Fruit fly (Drosophila melanogaster) whole organism: ENCODE measurements around the gene CG33080.
A peak's percentile ranks its signal among the peaks of the same experiment; 100 is the strongest.

Source experiments
- CG8478 ChIP-seq: fragments of >200 bp; optimal IDR thresholded peaks from 2 replicates; lab custom pipeline; 2018; ENCODE audit warnings: inconsistent platforms
- Dll ChIP-seq: fragments of >200 bp; optimal IDR thresholded peaks from 2 replicates; lab custom pipeline; 2017
- EcR ChIP-seq, 2 experiments: fragments of >200 bp; optimal IDR thresholded peaks; 2 replicates each; lab custom pipeline; 2017; ENCODE audit warnings: missing biosample characterization in 2 of 2, missing genetic modification characterization in 2 of 2, missing genetic modification reagents in 2 of 2
- pan ChIP-seq: fragments of >200 bp; optimal IDR thresholded peaks from 2 replicates; lab custom pipeline; 2017
- psq ChIP-seq: fragments of >200 bp; optimal IDR thresholded peaks from 2 replicates; lab custom pipeline; 2017
- usp ChIP-seq: fragments of >200 bp; optimal IDR thresholded peaks from 2 replicates; lab custom pipeline; 2017; ENCODE audit warnings: missing biosample characterization, missing genetic modification characterization, mixed read lengths

The CG33080 gene

DNA sequence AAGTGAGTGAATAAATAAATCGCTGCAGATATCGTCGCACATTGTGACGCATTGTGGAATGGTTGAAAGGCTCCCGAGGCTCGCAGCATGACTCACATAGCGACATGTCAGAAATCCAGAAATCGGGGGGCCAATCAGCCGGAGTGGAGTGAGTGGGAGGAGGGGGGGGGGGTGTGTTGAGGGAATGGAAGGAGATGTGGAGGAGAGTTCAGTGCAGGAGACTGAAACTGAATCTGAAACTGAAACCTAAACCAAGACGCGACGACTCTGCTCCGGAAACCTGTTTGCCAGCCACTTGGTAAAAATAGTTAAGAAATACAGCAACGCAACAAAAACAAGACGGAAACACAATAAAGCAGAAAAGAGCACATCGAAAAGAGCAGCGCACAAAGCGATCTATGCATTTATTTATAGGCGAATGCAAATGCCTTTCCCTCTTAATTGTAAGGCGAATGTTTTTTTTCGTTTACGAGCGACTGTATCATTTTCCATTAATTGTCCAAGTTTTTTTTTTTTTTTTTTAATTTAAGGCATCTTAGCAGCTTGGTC is 6.6 kb upstream of the CG33080 start:
- TF ChIP-seq usp (GFP tag; lab: Kevin White, UChicago) (no peak), EcR (GFP tag; optimal IDR thresholded peaks at IDR 0.05; lab: Kevin White, UChicago) (no peak), Dll (lab: Kevin White, UChicago) (no peak), psq (lab: Kevin White, UChicago) (no peak)

DNA sequence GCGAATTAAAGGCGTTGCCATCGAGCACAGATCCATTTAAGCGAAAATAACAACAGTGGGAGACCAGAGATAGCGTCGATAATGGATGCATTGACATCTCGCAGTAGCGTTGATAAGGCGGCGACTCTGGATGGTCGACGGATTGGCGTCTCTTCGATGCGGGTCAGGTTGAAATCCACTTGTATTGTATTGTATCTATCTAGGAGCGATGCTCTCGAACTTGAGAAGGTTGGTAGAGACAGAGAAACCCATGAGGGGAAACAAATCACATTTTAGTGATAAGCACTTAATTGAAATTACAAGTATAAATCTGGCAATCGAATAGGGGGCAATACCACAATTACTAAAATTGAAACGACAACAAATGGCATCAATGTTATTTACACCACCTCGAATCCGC is 6.0 kb upstream of the CG33080 start:
- no peak for TF ChIP-seq EcR (GFP tag; optimal IDR thresholded peaks at IDR 0.05; lab: Kevin White, UChicago)
- TF ChIP-seq psq (lab: Kevin White, UChicago), result no peak
- TF ChIP-seq CG8478, result no peak
- no peak for TF ChIP-seq usp (GFP tag; lab: Kevin White, UChicago)
- no peak for TF ChIP-seq Dll (lab: Kevin White, UChicago)
- TF ChIP-seq pan (lab: Kevin White, UChicago), result no peak

DNA sequence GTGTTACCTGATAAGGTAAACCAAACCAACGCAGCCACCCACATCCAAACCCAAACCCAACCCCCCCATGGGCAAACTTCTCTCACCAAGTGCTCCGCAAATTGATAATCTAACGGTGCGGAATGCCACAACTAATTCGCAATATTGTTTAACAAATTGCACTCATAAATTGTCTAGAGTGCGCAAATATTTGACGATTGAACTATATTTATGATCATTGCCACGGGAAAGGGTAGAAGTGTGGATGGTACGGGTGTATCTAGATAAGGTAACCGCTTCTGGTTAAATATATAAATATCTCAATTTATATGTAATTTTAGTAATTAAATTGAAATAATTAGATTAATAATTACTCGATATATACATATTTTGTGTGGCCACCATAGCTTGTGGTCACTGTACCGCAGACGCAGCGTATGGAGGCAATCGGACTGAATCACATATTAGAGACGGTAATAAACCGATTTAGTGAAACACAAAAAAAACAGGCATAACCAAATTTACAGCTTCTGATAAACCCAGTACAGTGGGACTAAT is 966 bp upstream of the CG33080 start:
- TF ChIP-seq CG8478 (no peak), Dll (lab: Kevin White, UChicago) (no peak), EcR (GFP tag; optimal IDR thresholded peaks at IDR 0.05; lab: Kevin White, UChicago) (no peak), psq (lab: Kevin White, UChicago) (no peak), pan (lab: Kevin White, UChicago) (no peak), usp (GFP tag; lab: Kevin White, UChicago) (no peak)

DNA sequence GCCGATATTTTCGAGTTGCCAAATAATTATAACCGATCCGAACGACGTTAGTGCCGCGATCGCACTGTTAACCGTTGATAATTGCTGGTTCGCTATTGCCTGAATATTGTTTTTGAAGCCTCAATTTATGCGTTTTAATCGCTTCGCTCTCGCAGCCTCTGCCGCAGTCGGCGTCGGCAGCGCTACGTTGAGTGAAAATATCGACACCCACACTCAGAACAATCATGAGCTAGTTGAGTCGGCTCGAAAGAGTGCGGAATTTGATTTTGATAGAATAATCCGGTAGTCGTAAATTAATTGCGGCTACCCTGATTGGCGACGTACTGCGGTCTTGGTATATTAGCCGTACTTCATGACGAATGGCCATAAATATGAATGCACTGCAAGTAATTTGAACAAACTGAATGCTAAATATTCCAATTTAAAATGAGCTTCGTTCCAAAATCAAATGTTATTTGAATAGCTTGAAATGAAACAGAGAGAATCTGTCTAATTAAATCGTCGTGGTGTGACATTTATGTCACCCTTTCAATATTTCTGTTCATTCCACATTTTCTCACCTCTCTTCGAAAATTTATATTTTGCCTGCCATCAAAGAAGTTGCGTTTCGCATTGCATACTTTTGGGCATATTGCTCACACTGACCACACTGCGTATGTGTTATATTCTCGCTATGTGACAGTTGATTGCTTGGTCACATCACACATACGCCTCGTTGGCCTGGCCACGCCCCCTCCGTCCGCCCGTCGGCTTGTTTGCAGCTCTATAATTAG is 1.9 kb downstream of the CG33080 start:
- no peak for TF ChIP-seq pan (lab: Kevin White, UChicago)
- no peak for TF ChIP-seq Dll (lab: Kevin White, UChicago)
- no peak for TF ChIP-seq CG8478
- TF ChIP-seq psq (lab: Kevin White, UChicago), result no peak
- no peak for TF ChIP-seq EcR (GFP tag; optimal IDR thresholded peaks at IDR 0.05; lab: Kevin White, UChicago)
- no peak for TF ChIP-seq usp (GFP tag; lab: Kevin White, UChicago)

DNA sequence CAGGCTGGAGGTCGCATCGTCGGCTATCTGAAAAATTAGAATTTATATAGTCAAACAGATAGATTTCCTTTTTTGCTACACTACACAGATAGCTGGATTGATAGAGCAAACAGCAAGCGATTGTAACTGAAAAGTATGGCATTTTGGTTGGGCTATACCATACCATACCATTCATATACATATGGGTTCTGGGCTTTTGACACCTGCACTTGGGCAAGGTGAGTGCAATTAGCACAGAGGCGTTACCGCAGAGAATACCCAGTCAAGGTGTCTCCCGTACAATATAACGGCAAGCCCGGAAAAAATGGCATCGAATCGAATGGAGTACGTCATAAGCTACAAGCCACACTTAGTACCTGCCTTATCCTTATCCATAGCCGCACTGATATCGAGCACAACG is 2.8 kb downstream of the CG33080 start:
- TF ChIP-seq EcR (GFP tag; optimal IDR thresholded peaks at IDR 0.05; lab: Kevin White, UChicago) (no peak), Dll (lab: Kevin White, UChicago) (no peak), CG8478 (no peak), psq (lab: Kevin White, UChicago) (no peak), usp (GFP tag; lab: Kevin White, UChicago) (no peak), pan (lab: Kevin White, UChicago) (no peak)

DNA sequence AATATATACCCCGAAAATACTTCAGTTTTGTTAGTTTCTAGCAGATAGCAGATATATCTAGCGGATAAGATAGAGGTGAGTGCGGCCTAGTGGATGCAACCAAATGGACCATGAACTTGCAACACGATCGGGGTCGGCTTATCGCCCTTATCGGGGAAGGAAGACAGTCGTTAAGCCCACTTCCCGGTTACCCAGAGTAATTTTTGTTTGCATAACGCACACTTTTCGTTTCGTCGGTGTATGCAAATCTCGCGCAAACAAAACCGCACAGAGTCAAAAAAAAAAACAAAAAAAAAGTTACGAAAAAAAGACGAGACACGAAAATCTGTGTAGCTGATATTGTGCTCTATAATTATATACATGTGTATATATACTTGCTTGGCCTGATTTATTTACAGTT is 4.6 kb downstream of the CG33080 start:
- TF ChIP-seq CG8478 (no peak), psq (lab: Kevin White, UChicago) (no peak), pan (lab: Kevin White, UChicago) (no peak), EcR (GFP tag; optimal IDR thresholded peaks at IDR 0.05; lab: Kevin White, UChicago) (no peak), usp (GFP tag; lab: Kevin White, UChicago) (no peak), Dll (lab: Kevin White, UChicago) (no peak)

DNA sequence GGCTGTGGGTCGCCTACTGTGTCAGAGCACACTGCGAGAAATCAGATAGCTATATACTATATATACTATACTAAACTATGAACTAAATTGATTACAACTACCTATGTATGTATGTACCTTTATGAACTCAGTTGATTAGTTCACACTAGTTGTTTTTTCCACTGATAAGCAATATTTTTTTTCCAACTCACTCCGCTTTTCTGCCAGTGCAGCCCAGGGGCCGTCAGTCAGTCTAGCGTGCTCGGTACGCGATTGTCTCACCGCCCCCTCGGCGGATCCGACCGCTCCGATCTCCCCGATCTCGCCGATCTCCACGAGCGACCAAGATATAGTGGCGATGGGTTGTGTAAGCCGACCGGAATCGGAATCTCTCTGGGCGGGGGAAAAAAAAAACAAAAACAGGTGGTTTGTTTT is 11.7 kb downstream of the CG33080 start:
- TF ChIP-seq psq (lab: Kevin White, UChicago), result no peak
- TF ChIP-seq CG8478, result no peak
- no peak for TF ChIP-seq EcR (GFP tag; optimal IDR thresholded peaks at IDR 0.05; lab: Kevin White, UChicago)
- TF ChIP-seq Dll (lab: Kevin White, UChicago), result no peak
- TF ChIP-seq pan (lab: Kevin White, UChicago), result no peak
- no peak for TF ChIP-seq usp (GFP tag; lab: Kevin White, UChicago)

DNA sequence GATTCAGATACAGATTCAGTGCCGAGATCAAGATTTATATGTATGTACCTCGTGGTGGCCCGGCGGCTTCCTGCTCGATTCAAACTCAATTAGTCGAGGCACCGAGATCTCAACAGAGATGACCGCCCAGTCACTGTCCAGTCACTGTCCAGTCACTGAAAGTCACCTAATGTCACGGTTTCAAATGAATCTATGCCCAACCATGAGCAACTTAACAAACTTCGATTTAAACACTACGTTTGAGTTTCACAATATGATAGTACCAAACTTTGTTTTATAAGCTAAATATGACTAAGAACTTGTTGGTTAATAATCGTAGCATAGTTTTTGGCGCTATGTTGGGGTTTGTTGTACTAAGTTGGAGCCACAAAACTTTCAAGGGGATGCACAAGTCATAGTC is 12.5 kb downstream of the CG33080 start:
- TF ChIP-seq pan (lab: Kevin White, UChicago), result no peak
- no peak for TF ChIP-seq usp (GFP tag; lab: Kevin White, UChicago)
- no peak for TF ChIP-seq EcR (GFP tag; optimal IDR thresholded peaks at IDR 0.05; lab: Kevin White, UChicago)
- no peak for TF ChIP-seq Dll (lab: Kevin White, UChicago)
- TF ChIP-seq psq (lab: Kevin White, UChicago), result no peak
- TF ChIP-seq CG8478, result no peak

DNA sequence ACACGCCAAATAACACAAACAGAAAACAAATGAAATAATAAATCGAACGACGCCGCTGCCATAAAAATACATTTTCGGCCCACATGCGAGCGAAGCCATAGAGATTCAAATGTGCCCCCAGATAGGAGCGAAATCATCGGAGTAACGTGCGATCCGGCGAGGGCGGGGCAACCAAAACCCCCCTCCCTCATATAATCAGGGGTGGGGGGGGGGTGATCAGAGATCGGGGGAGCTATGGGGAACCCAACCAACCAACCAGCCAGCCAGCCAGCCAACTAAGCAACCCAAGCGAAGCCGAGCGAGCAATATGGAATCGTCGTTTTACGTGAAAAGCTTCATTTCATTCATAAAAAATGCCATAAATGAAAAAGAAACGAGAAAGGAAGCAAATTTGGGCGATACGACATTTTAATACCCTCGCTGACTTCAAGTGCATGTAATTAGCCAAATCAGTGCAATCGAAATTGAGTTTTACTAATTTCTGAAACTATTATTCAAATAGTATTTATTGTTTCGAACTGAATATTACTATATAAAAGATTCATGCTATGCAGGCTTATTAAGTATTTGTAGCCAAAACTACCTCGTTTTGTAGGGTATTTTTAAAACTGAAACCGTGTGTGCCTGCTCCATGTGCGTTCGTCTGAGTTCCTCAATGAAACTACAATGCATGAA is 17.6 kb downstream of the CG33080 start:
- TF ChIP-seq pan (lab: Kevin White, UChicago) (peak; percentile 70), usp (GFP tag; lab: Kevin White, UChicago) (no peak)

DNA sequence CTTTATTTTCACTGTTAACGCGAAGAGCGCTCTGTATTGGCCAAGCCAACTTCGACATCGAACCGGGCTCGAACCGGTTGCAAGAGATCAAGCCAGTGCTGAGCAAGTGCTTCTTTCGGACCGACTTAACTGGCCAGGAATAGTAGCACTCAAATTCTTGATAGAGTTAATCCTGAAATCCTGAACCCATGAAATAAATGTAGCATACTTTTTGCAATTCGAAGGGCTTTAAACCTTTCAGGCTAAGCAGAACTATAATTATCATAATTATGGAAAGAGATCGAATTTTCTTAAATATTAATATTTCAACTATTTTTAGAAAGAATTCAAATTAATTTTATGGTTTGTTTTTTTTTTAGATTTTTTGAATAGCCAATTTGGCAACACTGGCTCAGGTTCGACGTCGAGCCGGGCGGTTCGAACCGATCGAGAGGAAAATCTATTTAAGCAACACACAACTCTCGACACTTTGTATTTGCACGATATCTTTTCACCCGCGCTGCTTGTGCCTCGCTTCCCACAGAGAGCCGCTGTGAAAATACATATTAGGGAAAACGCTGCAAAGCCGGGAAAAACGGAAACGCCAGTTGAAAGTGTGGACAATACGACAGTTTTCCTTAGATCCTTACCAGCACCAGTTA is 19.4 kb downstream of the CG33080 start, which contains the start of gene AdamTS-B:
TSS of gene AdamTS-B (plus strand) at position 471 of the 641 bp plus-strand sequence.
- TF ChIP-seq psq (lab: Kevin White, UChicago) (no peak), usp (GFP tag; lab: Kevin White, UChicago) (no peak), EcR (GFP tag; optimal IDR thresholded peaks at IDR 0.05; lab: Kevin White, UChicago) (no peak), Dll (lab: Kevin White, UChicago) (no peak), CG8478 (no peak)

DNA sequence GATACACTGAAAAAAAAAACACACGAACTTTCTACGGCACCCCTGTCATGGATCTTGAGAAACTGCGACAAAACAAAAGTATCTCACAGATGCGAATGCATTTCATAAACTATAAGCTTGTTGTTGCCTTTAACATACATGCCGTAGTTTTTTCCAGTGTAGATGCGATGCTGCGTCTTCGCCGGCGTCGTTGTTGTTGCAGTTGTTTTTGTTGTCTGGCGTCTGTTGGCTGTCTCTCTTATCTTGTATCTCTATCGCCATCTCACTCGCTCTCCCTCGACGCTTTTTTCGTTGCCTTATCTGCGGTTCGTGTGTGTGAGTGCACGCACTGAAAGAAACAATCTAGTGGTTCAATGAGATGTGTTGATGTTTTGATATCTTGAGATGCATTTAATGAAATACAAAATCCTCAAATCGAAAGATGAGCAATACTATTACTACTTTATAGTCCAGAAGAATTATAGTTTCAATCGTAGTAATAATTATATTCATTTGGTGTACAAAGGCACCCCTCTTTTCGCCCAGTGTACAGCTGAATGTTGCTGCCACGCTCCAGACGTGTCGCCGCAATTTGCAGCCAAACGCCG is 21.0 kb downstream of the CG33080 start:
- TF ChIP-seq Dll (lab: Kevin White, UChicago) (no peak), usp (GFP tag; lab: Kevin White, UChicago) (no peak), pan (lab: Kevin White, UChicago) (no peak), CG8478 (no peak), psq (lab: Kevin White, UChicago) (no peak), EcR (GFP tag; optimal IDR thresholded peaks at IDR 0.05; lab: Kevin White, UChicago) (no peak)
